Worm (Caenorhabditis elegans) whole organism, young adult: ENCODE measurements around the gene test-1.

ENCODE experiments used
- B0019.2 ChIP-seq: fragments of 200-800 bp; sonication (Bioruptor generic); conservative IDR thresholded peaks from 2 replicates; pipeline ENCODE4 v1.3.6; 2022; ENCODE audit warnings: missing genetic modification reagents, missing genetic modification characterization, missing compliant biosample characterization
- B0035.1 ChIP-seq: sonication (generic microtip); optimal IDR thresholded peaks from 2 replicates; lab custom pipeline; 2016; ENCODE audit warnings: missing genetic modification characterization, mild to moderate bottlenecking, missing compliant biosample characterization, missing genotype, missing genetic modification reagents
- B0261.1 ChIP-seq: sonication (generic microtip); optimal IDR thresholded peaks from 2 replicates; lab custom pipeline; 2016; ENCODE audit warnings: mild to moderate bottlenecking, missing genetic modification characterization, moderate library complexity, missing compliant biosample characterization
- B0336.3 ChIP-seq: fragments of 200-800 bp; sonication (Bioruptor generic); IDR thresholded peaks from 2 replicates; pipeline ENCODE4 v1.3.6; 2022; ENCODE audit warnings: missing genetic modification characterization, missing compliant biosample characterization
- C06A6.2 ChIP-seq: fragments of 200-800 bp; sonication (Bioruptor generic); conservative IDR thresholded peaks from 2 replicates; pipeline ENCODE4 v1.3.6; 2022; ENCODE audit warnings: missing genetic modification characterization, missing compliant biosample characterization
- F22D6.2 ChIP-seq: sonication (generic microtip); optimal IDR thresholded peaks from 2 replicates; lab custom pipeline; 2016; ENCODE audit warnings: mild to moderate bottlenecking, missing genetic modification characterization, missing compliant biosample characterization
- K11D2.4 ChIP-seq: fragments of 200-800 bp; sonication (Bioruptor generic); IDR thresholded peaks from 2 replicates; pipeline ENCODE4 v1.3.6; 2022; ENCODE audit warnings: missing genetic modification reagents, missing genetic modification characterization, missing compliant biosample characterization
- Y53F4B.3 ChIP-seq: fragments of 200-800 bp; sonication (Bioruptor generic); IDR thresholded peaks from 2 replicates; pipeline ENCODE4 v1.3.6; 2022; ENCODE audit warnings: missing genetic modification reagents, missing genetic modification characterization, missing compliant biosample characterization
- ZK185.1 ChIP-seq: sonication (generic microtip); optimal IDR thresholded peaks from 2 replicates; lab custom pipeline; 2016; ENCODE audit warnings: mild to moderate bottlenecking, missing genetic modification characterization, missing compliant biosample characterization; ENCODE audit not compliant: poor library complexity, severe bottlenecking
- akir-1 ChIP-seq: fragments of 200-800 bp; sonication (Bioruptor generic); optimal IDR thresholded peaks from 2 replicates; lab custom pipeline; 2018; ENCODE audit warnings: mild to moderate bottlenecking, missing genetic modification characterization, moderate library complexity, missing compliant biosample characterization
- aptf-3 ChIP-seq: fragments of 200-800 bp; sonication (Bioruptor generic); IDR thresholded peaks from 2 replicates; pipeline ENCODE4 v1.3.6; 2022; ENCODE audit warnings: missing genetic modification characterization, missing compliant biosample characterization
- atf-7 ChIP-seq: sonication (generic microtip); optimal IDR thresholded peaks from 2 replicates; lab custom pipeline; 2017; ENCODE audit warnings: mild to moderate bottlenecking, missing genetic modification characterization, missing compliant biosample characterization
- attf-5 ChIP-seq: fragments of 200-800 bp; sonication (Bioruptor generic); optimal IDR thresholded peaks from 2 replicates; lab custom pipeline; 2018; ENCODE audit warnings: mild to moderate bottlenecking, missing genetic modification characterization, missing compliant biosample characterization
- bed-1 ChIP-seq: fragments of 200-800 bp; sonication (Bioruptor generic); IDR thresholded peaks from 2 replicates; pipeline ENCODE4 v1.3.6; 2022; ENCODE audit warnings: missing genetic modification reagents, missing genetic modification characterization, missing compliant biosample characterization
- bed-2 ChIP-seq: fragments of 200-800 bp; sonication (Bioruptor generic); IDR thresholded peaks from 2 replicates; pipeline ENCODE4 v1.3.6; 2022; ENCODE audit warnings: missing genetic modification reagents, missing genetic modification characterization, missing compliant biosample characterization
- ccch-3 ChIP-seq: fragments of 200-800 bp; sonication (Bioruptor generic); optimal IDR thresholded peaks from 2 replicates; lab custom pipeline; 2018; ENCODE audit warnings: mild to moderate bottlenecking, missing genetic modification characterization, missing compliant biosample characterization
- ceh-27 ChIP-seq: fragments of 200-800 bp; sonication (Bioruptor generic); optimal IDR thresholded peaks from 2 replicates; lab custom pipeline; 2018; ENCODE audit warnings: mild to moderate bottlenecking, missing genetic modification characterization, moderate library complexity, missing compliant biosample characterization
- chd-7 ChIP-seq: sonication (generic microtip); optimal IDR thresholded peaks from 2 replicates; lab custom pipeline; 2016; ENCODE audit warnings: mild to moderate bottlenecking, missing genetic modification characterization, moderate library complexity, missing compliant biosample characterization
- dpl-1 ChIP-seq: fragments of 150-350 bp; optimal IDR thresholded peaks from 2 replicates; lab custom pipeline; 2014; ENCODE audit warnings: missing biosample characterization, missing genetic modification reagents, missing genetic modification characterization
- efl-1 ChIP-seq: fragments of 150-350 bp; optimal IDR thresholded peaks from 2 replicates; lab custom pipeline; 2014; ENCODE audit warnings: missing biosample characterization, missing genetic modification reagents, missing genetic modification characterization
- ets-4 ChIP-seq: fragments of 200-800 bp; sonication (Bioruptor generic); optimal IDR thresholded peaks from 2 replicates; lab custom pipeline; 2018; ENCODE audit warnings: mild to moderate bottlenecking, missing genetic modification characterization, missing compliant biosample characterization
- fkh-3 ChIP-seq: sonication (generic microtip); optimal IDR thresholded peaks from 2 replicates; lab custom pipeline; 2016; ENCODE audit warnings: mild to moderate bottlenecking, missing genetic modification characterization, missing compliant biosample characterization
- gei-17 ChIP-seq: fragments of 200-800 bp; sonication (Bioruptor generic); optimal IDR thresholded peaks from 2 replicates; lab custom pipeline; 2018; ENCODE audit warnings: mild to moderate bottlenecking, missing genetic modification characterization, missing compliant biosample characterization
- hlh-12 ChIP-seq: sonication (generic microtip); optimal IDR thresholded peaks from 2 replicates; lab custom pipeline; 2016; ENCODE audit warnings: missing genetic modification characterization, missing compliant biosample characterization
- hlh-26 ChIP-seq: fragments of 200-800 bp; sonication (Bioruptor generic); conservative IDR thresholded peaks from 2 replicates; pipeline ENCODE4 v1.3.6; 2022; ENCODE audit warnings: missing genetic modification reagents, missing genetic modification characterization, missing compliant biosample characterization
- hmg-1.2 ChIP-seq: fragments of 200-800 bp; sonication (Bioruptor generic); IDR thresholded peaks from 2 replicates; pipeline ENCODE4 v1.3.6; 2022; ENCODE audit warnings: missing genetic modification reagents, missing genetic modification characterization, missing compliant biosample characterization
- lag-1 ChIP-seq: fragments of 200-800 bp; sonication (Bioruptor generic); IDR thresholded peaks from 2 replicates; pipeline ENCODE4 v1.3.6; 2022; ENCODE audit warnings: missing genetic modification reagents, missing genetic modification characterization, missing compliant biosample characterization
- let-526 ChIP-seq: fragments of 200-800 bp; sonication (Bioruptor generic); IDR thresholded peaks from 2 replicates; pipeline ENCODE4 v1.3.6; 2022; ENCODE audit warnings: missing genetic modification reagents, missing genetic modification characterization, missing compliant biosample characterization
- lin-35 ChIP-seq, 3 experiments: fragments of 150-350 bp in 2 of 3; sonication (generic microtip) in 1 of 3; optimal IDR thresholded peaks; 2 replicates each; lab custom pipeline; 2014 to 2018; ENCODE audit warnings: missing biosample characterization in 3 of 3, missing genetic modification characterization in 3 of 3, missing genetic modification reagents in 3 of 3
- lir-1 ChIP-seq: fragments of 200-800 bp; sonication (Bioruptor generic); conservative IDR thresholded peaks from 2 replicates; pipeline ENCODE4 v1.3.6; 2022; ENCODE audit warnings: missing genetic modification reagents, missing genetic modification characterization, missing compliant biosample characterization
- madf-3 ChIP-seq: fragments of 200-800 bp; sonication (Bioruptor generic); IDR thresholded peaks from 2 replicates; pipeline ENCODE4 v1.3.6; 2022; ENCODE audit warnings: missing genetic modification reagents, missing genetic modification characterization, missing compliant biosample characterization
- mcd-1 ChIP-seq: fragments of 200-800 bp; sonication (Bioruptor generic); IDR thresholded peaks from 2 replicates; pipeline ENCODE4 v1.3.6; 2022; ENCODE audit warnings: missing genetic modification reagents, missing genetic modification characterization, missing compliant biosample characterization
- mel-28 ChIP-seq: sonication (generic microtip); optimal IDR thresholded peaks from 2 replicates; lab custom pipeline; 2016; ENCODE audit warnings: borderline replicate concordance, mild to moderate bottlenecking, missing genetic modification characterization, missing compliant biosample characterization
- mes-4 ChIP-seq: sonication (generic microtip); optimal IDR thresholded peaks from 2 replicates; lab custom pipeline; 2016; ENCODE audit warnings: missing genotype, missing genetic modification characterization, missing compliant biosample characterization
- mxl-1 ChIP-seq: sonication (generic microtip); optimal IDR thresholded peaks from 2 replicates; lab custom pipeline; 2016; ENCODE audit warnings: missing genetic modification characterization, missing compliant biosample characterization
- nfya-2 ChIP-seq: fragments of 200-800 bp; sonication (Bioruptor generic); IDR thresholded peaks from 2 replicates; pipeline ENCODE4 v1.3.6; 2022; ENCODE audit warnings: missing genetic modification reagents, missing genetic modification characterization, missing compliant biosample characterization
- nhr-27 ChIP-seq: fragments of 200-800 bp; sonication (Bioruptor generic); optimal IDR thresholded peaks from 2 replicates; lab custom pipeline; 2018; ENCODE audit warnings: mild to moderate bottlenecking, missing genetic modification characterization, moderate library complexity, missing compliant biosample characterization
- nhr-80 ChIP-seq: sonication (generic microtip); optimal IDR thresholded peaks from 2 replicates; lab custom pipeline; 2016; ENCODE audit warnings: missing genetic modification characterization, missing compliant biosample characterization
- pbrm-1 ChIP-seq: fragments of 200-800 bp; sonication (Bioruptor generic); IDR thresholded peaks from 2 replicates; pipeline ENCODE4 v1.3.6; 2022; ENCODE audit warnings: missing genetic modification reagents, missing genetic modification characterization, missing compliant biosample characterization
- rcor-1 ChIP-seq: fragments of 200-800 bp; sonication (Bioruptor generic); IDR thresholded peaks from 2 replicates; pipeline ENCODE4 v1.3.6; 2022; ENCODE audit warnings: missing genetic modification reagents, missing genetic modification characterization, missing compliant biosample characterization
- repo-1 ChIP-seq: sonication (generic microtip); optimal IDR thresholded peaks from 2 replicates; lab custom pipeline; 2017; ENCODE audit warnings: mild to moderate bottlenecking, missing genetic modification characterization, missing compliant biosample characterization
- rpc-1 ChIP-seq, 2 experiments: fragments of 150-350 bp in 1 of 2; sonication (generic microtip) in 1 of 2; optimal IDR thresholded peaks; 2 replicates each; lab custom pipeline; 2014 to 2018; ENCODE audit warnings: missing biosample characterization in 1 of 2, missing genetic modification characterization in 1 of 2, missing genetic modification reagents in 1 of 2, missing genotype in 1 of 2
- sdz-38 ChIP-seq: sonication (generic microtip); optimal IDR thresholded peaks from 2 replicates; lab custom pipeline; 2016; ENCODE audit warnings: missing genotype, missing genetic modification characterization, missing compliant biosample characterization
- sptf-2 ChIP-seq: fragments of 200-800 bp; sonication (Bioruptor generic); optimal IDR thresholded peaks from 2 replicates; lab custom pipeline; 2018; ENCODE audit warnings: mild to moderate bottlenecking, missing genetic modification characterization, missing compliant biosample characterization
- tbx-9 ChIP-seq: sonication (generic microtip); optimal IDR thresholded peaks from 2 replicates; lab custom pipeline; 2016; ENCODE audit warnings: borderline replicate concordance, missing genetic modification characterization, inconsistent platforms, missing compliant biosample characterization
- unc-62 ChIP-seq: fragments of 150-350 bp; optimal IDR thresholded peaks from 2 replicates; lab custom pipeline; 2014; ENCODE audit warnings: missing biosample characterization, missing genetic modification reagents, missing genetic modification characterization
- xnd-1 ChIP-seq: sonication (generic microtip); optimal IDR thresholded peaks from 2 replicates; lab custom pipeline; 2016; ENCODE audit warnings: missing genotype, missing genetic modification reagents, missing genetic modification characterization, missing compliant biosample characterization
- zim-3 ChIP-seq: sonication (generic microtip); optimal IDR thresholded peaks from 2 replicates; lab custom pipeline; 2017; ENCODE audit warnings: mild to moderate bottlenecking, missing genetic modification characterization, moderate library complexity, missing compliant biosample characterization
- ztf-18 ChIP-seq: sonication (generic microtip); optimal IDR thresholded peaks from 2 replicates; lab custom pipeline; 2016; ENCODE audit warnings: missing genotype, mild to moderate bottlenecking, missing genetic modification characterization, missing compliant biosample characterization
- ztf-26 ChIP-seq: sonication (generic microtip); optimal IDR thresholded peaks from 2 replicates; lab custom pipeline; 2017; ENCODE audit warnings: missing genetic modification characterization, missing compliant biosample characterization

test-1 gene

ce11 chrIV:2177545-2177944 is 40.8 kb downstream of the test-1 start, which contains the start of gene hrpu-2 (continued):
- TF ChIP-seq mxl-1 (tag; lab: Kevin White, UChicago) (no peak), rpc-1 (optimal IDR thresholded peaks at IDR 0.05; lab: Kevin White, UChicago) (no peak), rpc-1 (tag; optimal IDR thresholded peaks at IDR 0.05; lab: Kevin White, UChicago) (no peak), B0035.1 (tag; lab: Kevin White, UChicago) (no peak), zim-3 (no peak), mcd-1 (GFP tag; lab: Robert Waterston, UW) (peak; percentile 93), F22D6.2 (peak; percentile 15), sdz-38 (tag; lab: Kevin White, UChicago) (no peak), attf-5 (GFP tag; lab: Kevin White, UChicago) (peak; percentile 76), let-526 (GFP tag; lab: Robert Waterston, UW) (no peak), xnd-1 (tag; lab: Kevin White, UChicago) (peak; percentile 24), gei-17 (GFP tag; lab: Kevin White, UChicago) (no peak), nfya-2 (GFP tag; lab: Robert Waterston, UW) (no peak), chd-7 (tag; lab: Kevin White, UChicago) (peak; percentile 25), K11D2.4 (GFP tag; lab: Robert Waterston, UW) (peak; percentile 83), akir-1 (GFP tag; lab: Kevin White, UChicago) (no peak), lag-1 (GFP tag; lab: Robert Waterston, UW) (no peak), mel-28 (no peak), fkh-3 (tag; lab: Kevin White, UChicago) (no peak), unc-62 (GFP tag; lab: Kevin White, UChicago) (no peak), lir-1 (GFP tag; lab: Robert Waterston, UW) (no peak), Y53F4B.3 (GFP tag; lab: Robert Waterston, UW) (no peak), ccch-3 (GFP tag; lab: Kevin White, UChicago) (no peak), hmg-1.2 (peak; percentile 59), aptf-3 (no peak), repo-1 (tag; lab: Kevin White, UChicago) (peak; percentile 75), hlh-26 (GFP tag; lab: Robert Waterston, UW) (no peak), mes-4 (tag; lab: Kevin White, UChicago) (no peak), efl-1 (GFP tag; lab: Kevin White, UChicago) (peak; percentile 78), rcor-1 (peak; percentile 85), pbrm-1 (GFP tag; lab: Robert Waterston, UW) (peak; percentile 90), nhr-27 (tag; lab: Kevin White, UChicago) (no peak), dpl-1 (peak; percentile 90), tbx-9 (tag; lab: Kevin White, UChicago) (no peak), B0336.3 (peak; percentile 63), atf-7 (tag; lab: Kevin White, UChicago) (peak; percentile 40), madf-3 (no peak), bed-1 (GFP tag; lab: Robert Waterston, UW) (no peak), sptf-2 (GFP tag; lab: Kevin White, UChicago) (no peak), bed-2 (GFP tag; lab: Robert Waterston, UW) (no peak), ceh-27 (GFP tag; lab: Kevin White, UChicago) (peak; percentile 52), B0261.1 (tag; lab: Kevin White, UChicago) (no peak), ets-4 (no peak), ztf-26 (tag; lab: Kevin White, UChicago) (peak; percentile 75), C06A6.2 (GFP tag; lab: Robert Waterston, UW) (no peak), nhr-80 (tag; lab: Kevin White, UChicago) (no peak), ztf-18 (tag; lab: Kevin White, UChicago) (peak; percentile 96), lin-35 (GFP tag; optimal IDR thresholded peaks at IDR 0.05; lab: Kevin White, UChicago) (peak; percentile 48 to 96 (median 80)), B0019.2 (GFP tag; lab: Robert Waterston, UW) (no peak), ZK185.1 (tag; lab: Kevin White, UChicago) (peak; percentile 69), hlh-12 (tag; lab: Kevin White, UChicago) (no peak)
